Fruit fly (Drosophila melanogaster): ENCODE measurements around the gene CG1750.

The CG1750 gene

dm6 chr3R:31243079-31243668 is 11.5 kb downstream of the CG1750 start:
- TF ChIP-seq CG10565 (GFP tag; optimal IDR thresholded peaks at IDR 0.05): no peak
- TF ChIP-seq CTCF (GFP tag; optimal IDR thresholded peaks at IDR 0.05): no peak
- peak in 1 of 2 experiments; percentile 17 for TF ChIP-seq Hr51 (GFP tag; optimal IDR thresholded peaks at IDR 0.05)
- no peak for TF ChIP-seq pita (GFP tag; optimal IDR thresholded peaks at IDR 0.05)
- TF ChIP-seq B-H2 (GFP tag; optimal IDR thresholded peaks at IDR 0.05): no peak
- no peak for TF ChIP-seq sug (tag; optimal IDR thresholded peaks at IDR 0.05)
- TF ChIP-seq kah (GFP tag; optimal IDR thresholded peaks at IDR 0.05): no peak
- TF ChIP-seq Drgx (GFP tag; IDR thresholded peaks at IDR 0.05): peak; percentile 68
- no peak for TF ChIP-seq CG8944 (GFP tag; optimal IDR thresholded peaks at IDR 0.05)
- peak; percentile 99 for TF ChIP-seq CG8281 (tag; optimal IDR thresholded peaks at IDR 0.05)
- TF ChIP-seq zfh1 (GFP tag; IDR thresholded peaks at IDR 0.05): no peak
- no peak for TF ChIP-seq chif (GFP tag; optimal IDR thresholded peaks at IDR 0.05)
- peak; percentile 8 for TF ChIP-seq CG11504 (tag; optimal IDR thresholded peaks at IDR 0.05)
- no peak for TF ChIP-seq jing (GFP tag; optimal IDR thresholded peaks at IDR 0.05)
- no peak for TF ChIP-seq CG12391 (tag; optimal IDR thresholded peaks at IDR 0.05)
- no peak for TF ChIP-seq CG16813 (GFP tag; IDR thresholded peaks at IDR 0.05; ENCODE audit: partially characterized antibody)
- no peak for TF ChIP-seq seq (GFP tag; IDR thresholded peaks at IDR 0.05)
- TF ChIP-seq sna (GFP tag; IDR thresholded peaks at IDR 0.05; ENCODE audit: partially characterized antibody): no peak
- TF ChIP-seq nerfin-1 (tag; optimal IDR thresholded peaks at IDR 0.05): no peak
- TF ChIP-seq dmrt99B (tag; optimal IDR thresholded peaks at IDR 0.05): peak; percentile 12
- no peak for TF ChIP-seq fru (optimal IDR thresholded peaks at IDR 0.05)
- TF ChIP-seq H15 (GFP tag; IDR thresholded peaks at IDR 0.05): no peak
- TF ChIP-seq Dip2 (GFP tag; IDR thresholded peaks at IDR 0.05): no peak
- TF ChIP-seq CG11560 (tag; IDR thresholded peaks at IDR 0.05): no peak
- TF ChIP-seq slou (GFP tag; optimal IDR thresholded peaks at IDR 0.05): no peak
- TF ChIP-seq CG15601 (tag; optimal IDR thresholded peaks at IDR 0.05): no peak
- no peak for TF ChIP-seq pho (GFP tag; optimal IDR thresholded peaks at IDR 0.05)
- no peak for TF ChIP-seq CG10321 (GFP tag; IDR thresholded peaks at IDR 0.05)
- TF ChIP-seq ken (GFP tag; IDR thresholded peaks at IDR 0.05): no peak
- TF ChIP-seq slbo (GFP tag; IDR thresholded peaks at IDR 0.05): no peak
- TF ChIP-seq ci (GFP tag; IDR thresholded peaks at IDR 0.05): 0 out of 3 replicates have a peak, but pooled peaks have one; percentile 25
- TF ChIP-seq CG14441 (GFP tag; IDR thresholded peaks at IDR 0.05): no peak
- TF ChIP-seq Jarid2 (GFP tag; optimal IDR thresholded peaks at IDR 0.05): no peak
- TF ChIP-seq br (optimal IDR thresholded peaks at IDR 0.05): no peak
- no peak for TF ChIP-seq fu2 (GFP tag; optimal IDR thresholded peaks at IDR 0.05)
- no peak for TF ChIP-seq Doc3 (GFP tag; IDR thresholded peaks at IDR 0.05; ENCODE audit: partially characterized antibody)
- TF ChIP-seq h (optimal IDR thresholded peaks at IDR 0.05): no peak
- 0 out of 2 replicates have a peak, but pooled peaks have one; percentile 18 for TF ChIP-seq Xrp1 (GFP tag; IDR thresholded peaks at IDR 0.05)
- TF ChIP-seq CG13287 (GFP tag; IDR thresholded peaks at IDR 0.05; ENCODE audit: partially characterized antibody): no peak
- no peak for TF ChIP-seq ems (GFP tag; optimal IDR thresholded peaks at IDR 0.05)
- no peak for TF ChIP-seq ara (GFP tag; IDR thresholded peaks at IDR 0.05)
- peak in 1 of 2 experiments; percentile 72 for TF ChIP-seq eve (GFP tag; optimal IDR thresholded peaks at IDR 0.05)
- no peak for TF ChIP-seq vvl (GFP tag; IDR thresholded peaks at IDR 0.05)
- no peak for TF ChIP-seq Atf6 (GFP tag; IDR thresholded peaks at IDR 0.05)
- TF ChIP-seq ind (GFP tag; optimal IDR thresholded peaks at IDR 0.05): no peak
- no peak for TF ChIP-seq CG42726 (GFP tag; IDR thresholded peaks at IDR 0.05; ENCODE audit: partially characterized antibody)
- no peak for TF ChIP-seq tgo (GFP tag; IDR thresholded peaks at IDR 0.05)
- no peak for TF ChIP-seq Awh (GFP tag; IDR thresholded peaks at IDR 0.05)
- TF ChIP-seq Hmx (GFP tag; optimal IDR thresholded peaks at IDR 0.05): no peak
- TF ChIP-seq Bteb2 (GFP tag; optimal IDR thresholded peaks at IDR 0.05): no peak
- TF ChIP-seq Taf1 (GFP tag; IDR thresholded peaks at IDR 0.05): no peak
- TF ChIP-seq Sox102F (GFP tag; optimal IDR thresholded peaks at IDR 0.05): peak; percentile 8
- no peak for TF ChIP-seq CG18476 (GFP tag; optimal IDR thresholded peaks at IDR 0.05)

Data from whole organism, embryonic.